Worm (Caenorhabditis elegans) whole organism, dauer: Measurements from ENCODE around the gene garr-1.

Experiments
- unc-62 ChIP-seq: sonication (generic microtip); optimal IDR thresholded peaks from 2 replicates; lab custom pipeline; 2017; ENCODE audit warnings: missing biosample characterization, missing genetic modification reagents, missing genetic modification characterization

garr-1 gene

ce11 chrIV:462050-462449 lies 36.1 kb downstream of the garr-1 start:
- no peak for TF ChIP-seq unc-62 (GFP tag; lab: Kevin White, UChicago)

ce11 chrIV:466569-466968 lies 40.6 kb downstream of the garr-1 start:
- TF ChIP-seq unc-62 (GFP tag; lab: Kevin White, UChicago) = no peak

ce11 chrIV:467291-467690 lies 41.3 kb downstream of the garr-1 start:
- no peak for TF ChIP-seq unc-62 (GFP tag; lab: Kevin White, UChicago)

- TF ChIP-seq unc-62 (GFP tag; lab: Kevin White, UChicago) = no peak
Measured at ce11 chrIV:468307-468706, 42.3 kb downstream of the garr-1 start.
